Worm (Caenorhabditis elegans) whole organism, young adult: Measurements from ENCODE around the gene cope-1.

Source experiments
- B0019.2 ChIP-seq: fragments of 200-800 bp; sonication (Bioruptor generic); conservative IDR thresholded peaks from 2 replicates; pipeline ENCODE4 v1.3.6; 2022; ENCODE audit warnings: missing genetic modification reagents, missing genetic modification characterization, missing compliant biosample characterization
- B0035.1 ChIP-seq: sonication (generic microtip); optimal IDR thresholded peaks from 2 replicates; lab custom pipeline; 2016; ENCODE audit warnings: missing genetic modification characterization, mild to moderate bottlenecking, missing compliant biosample characterization, missing genotype, missing genetic modification reagents
- B0261.1 ChIP-seq: sonication (generic microtip); optimal IDR thresholded peaks from 2 replicates; lab custom pipeline; 2016; ENCODE audit warnings: mild to moderate bottlenecking, missing genetic modification characterization, moderate library complexity, missing compliant biosample characterization
- C06A6.2 ChIP-seq: fragments of 200-800 bp; sonication (Bioruptor generic); conservative IDR thresholded peaks from 2 replicates; pipeline ENCODE4 v1.3.6; 2022; ENCODE audit warnings: missing genetic modification characterization, missing compliant biosample characterization
- C17E4.6 ChIP-seq: fragments of 200-800 bp; sonication (Bioruptor generic); IDR thresholded peaks from 2 replicates; pipeline ENCODE4 v1.3.6; 2022; ENCODE audit warnings: missing genetic modification reagents, missing genetic modification characterization, missing compliant biosample characterization
- F10E7.11 ChIP-seq: sonication (generic microtip); optimal IDR thresholded peaks from 2 replicates; lab custom pipeline; 2017; ENCODE audit warnings: mild to moderate bottlenecking, missing genetic modification characterization, moderate library complexity, missing compliant biosample characterization
- F39B2.1 ChIP-seq: fragments of 200-800 bp; sonication (Bioruptor generic); IDR thresholded peaks from 2 replicates; pipeline ENCODE4 v1.3.6; 2022; ENCODE audit warnings: missing genetic modification reagents, missing genetic modification characterization, missing compliant biosample characterization
- K11D2.4 ChIP-seq: fragments of 200-800 bp; sonication (Bioruptor generic); IDR thresholded peaks from 2 replicates; pipeline ENCODE4 v1.3.6; 2022; ENCODE audit warnings: missing genetic modification reagents, missing genetic modification characterization, missing compliant biosample characterization
- K12H6.12 ChIP-seq: fragments of 200-800 bp; sonication (Bioruptor generic); optimal IDR thresholded peaks from 2 replicates; lab custom pipeline; 2018; ENCODE audit warnings: mild to moderate bottlenecking, missing genetic modification characterization, missing compliant biosample characterization
- akir-1 ChIP-seq: fragments of 200-800 bp; sonication (Bioruptor generic); optimal IDR thresholded peaks from 2 replicates; lab custom pipeline; 2018; ENCODE audit warnings: mild to moderate bottlenecking, missing genetic modification characterization, moderate library complexity, missing compliant biosample characterization
- atf-7 ChIP-seq: sonication (generic microtip); optimal IDR thresholded peaks from 2 replicates; lab custom pipeline; 2017; ENCODE audit warnings: mild to moderate bottlenecking, missing genetic modification characterization, missing compliant biosample characterization
- athp-1 ChIP-seq: sonication (generic microtip); optimal IDR thresholded peaks from 2 replicates; lab custom pipeline; 2017; ENCODE audit warnings: mild to moderate bottlenecking, missing genetic modification characterization, missing compliant biosample characterization
- bed-1 ChIP-seq: fragments of 200-800 bp; sonication (Bioruptor generic); IDR thresholded peaks from 2 replicates; pipeline ENCODE4 v1.3.6; 2022; ENCODE audit warnings: missing genetic modification reagents, missing genetic modification characterization, missing compliant biosample characterization
- cebp-1 ChIP-seq, 2 experiments: fragments of 200-800 bp in 1 of 2; sonication (Bioruptor generic) in 1 of 2; sonication (generic microtip) in 1 of 2; IDR thresholded peaks in 1 of 2; optimal IDR thresholded peaks in 1 of 2; 2 replicates each; pipeline versions ENCODE4 v1.3.6 to Lab custom; 2017 to 2022; ENCODE audit warnings: missing compliant biosample characterization in 2 of 2, missing genetic modification characterization in 2 of 2, mild to moderate bottlenecking in 1 of 2, missing genetic modification reagents in 1 of 2, moderate library complexity in 1 of 2
- ceh-79 ChIP-seq: sonication (generic microtip); optimal IDR thresholded peaks from 2 replicates; lab custom pipeline; 2017; ENCODE audit warnings: mild to moderate bottlenecking, missing genetic modification characterization, missing compliant biosample characterization
- die-1 ChIP-seq: sonication (generic microtip); optimal IDR thresholded peaks from 2 replicates; lab custom pipeline; 2016; ENCODE audit warnings: missing genotype, mild to moderate bottlenecking, missing genetic modification characterization, missing compliant biosample characterization
- dpff-1 ChIP-seq: sonication (generic microtip); optimal IDR thresholded peaks from 2 replicates; lab custom pipeline; 2017; ENCODE audit warnings: mild to moderate bottlenecking, missing genetic modification characterization, missing compliant biosample characterization
- egl-18 ChIP-seq: fragments of 200-800 bp; sonication (Bioruptor generic); IDR thresholded peaks from 2 replicates; pipeline ENCODE4 v1.3.6; 2022; ENCODE audit warnings: missing genetic modification reagents, missing genetic modification characterization, missing compliant biosample characterization
- ets-4 ChIP-seq: fragments of 200-800 bp; sonication (Bioruptor generic); optimal IDR thresholded peaks from 2 replicates; lab custom pipeline; 2018; ENCODE audit warnings: mild to moderate bottlenecking, missing genetic modification characterization, missing compliant biosample characterization
- hrde-1 ChIP-seq: sonication (generic microtip); optimal IDR thresholded peaks from 2 replicates; lab custom pipeline; 2016; ENCODE audit warnings: missing genetic modification characterization, mild to moderate bottlenecking, missing compliant biosample characterization, moderate library complexity, missing genotype, missing genetic modification reagents, borderline replicate concordance
- hsf-1 ChIP-seq: fragments of 200-800 bp; sonication (Bioruptor generic); IDR thresholded peaks from 2 replicates; pipeline ENCODE4 v1.3.6; 2022; ENCODE audit warnings: missing genetic modification reagents, missing genetic modification characterization, missing compliant biosample characterization
- let-526 ChIP-seq: fragments of 200-800 bp; sonication (Bioruptor generic); IDR thresholded peaks from 2 replicates; pipeline ENCODE4 v1.3.6; 2022; ENCODE audit warnings: missing genetic modification reagents, missing genetic modification characterization, missing compliant biosample characterization
- let-607 ChIP-seq, 2 experiments: fragments of 200-800 bp in 1 of 2; sonication (Bioruptor generic) in 1 of 2; sonication (generic microtip) in 1 of 2; optimal IDR thresholded peaks; 2 replicates each; lab custom pipeline; 2016 to 2018; ENCODE audit warnings: mild to moderate bottlenecking in 2 of 2, missing compliant biosample characterization in 2 of 2, missing genetic modification characterization in 2 of 2, moderate library complexity in 2 of 2, missing genotype in 1 of 2
- lin-26 ChIP-seq: fragments of 200-800 bp; sonication (Bioruptor generic); IDR thresholded peaks from 2 replicates; pipeline ENCODE4 v1.3.6; 2022; ENCODE audit warnings: missing genetic modification reagents, missing genetic modification characterization, missing compliant biosample characterization
- lin-35 ChIP-seq, 3 experiments: fragments of 150-350 bp in 2 of 3; sonication (generic microtip) in 1 of 3; optimal IDR thresholded peaks; 2 replicates each; lab custom pipeline; 2014 to 2018; ENCODE audit warnings: missing biosample characterization in 3 of 3, missing genetic modification characterization in 3 of 3, missing genetic modification reagents in 3 of 3
- lin-54 ChIP-seq: fragments of 200-800 bp; sonication (Bioruptor generic); optimal IDR thresholded peaks from 2 replicates; lab custom pipeline; 2018; ENCODE audit warnings: mild to moderate bottlenecking, missing genetic modification characterization, missing compliant biosample characterization
- lir-1 ChIP-seq: fragments of 200-800 bp; sonication (Bioruptor generic); conservative IDR thresholded peaks from 2 replicates; pipeline ENCODE4 v1.3.6; 2022; ENCODE audit warnings: missing genetic modification reagents, missing genetic modification characterization, missing compliant biosample characterization
- mcd-1 ChIP-seq: fragments of 200-800 bp; sonication (Bioruptor generic); IDR thresholded peaks from 2 replicates; pipeline ENCODE4 v1.3.6; 2022; ENCODE audit warnings: missing genetic modification reagents, missing genetic modification characterization, missing compliant biosample characterization
- mel-28 ChIP-seq: sonication (generic microtip); optimal IDR thresholded peaks from 2 replicates; lab custom pipeline; 2016; ENCODE audit warnings: borderline replicate concordance, mild to moderate bottlenecking, missing genetic modification characterization, missing compliant biosample characterization
- mes-4 ChIP-seq: sonication (generic microtip); optimal IDR thresholded peaks from 2 replicates; lab custom pipeline; 2016; ENCODE audit warnings: missing genotype, missing genetic modification characterization, missing compliant biosample characterization
- nfya-2 ChIP-seq: fragments of 200-800 bp; sonication (Bioruptor generic); IDR thresholded peaks from 2 replicates; pipeline ENCODE4 v1.3.6; 2022; ENCODE audit warnings: missing genetic modification reagents, missing genetic modification characterization, missing compliant biosample characterization
- nfyb-1 ChIP-seq: fragments of 200-800 bp; sonication (Bioruptor generic); IDR thresholded peaks from 2 replicates; pipeline ENCODE4 v1.3.6; 2022; ENCODE audit warnings: missing genetic modification reagents, missing genetic modification characterization, missing compliant biosample characterization
- nhr-120 ChIP-seq: fragments of 200-800 bp; sonication (Bioruptor generic); IDR thresholded peaks from 2 replicates; pipeline ENCODE4 v1.3.6; 2022; ENCODE audit warnings: missing genetic modification characterization, missing compliant biosample characterization
- nhr-179 ChIP-seq: sonication (generic microtip); optimal IDR thresholded peaks from 2 replicates; lab custom pipeline; 2016; ENCODE audit warnings: mild to moderate bottlenecking, missing genetic modification characterization, missing compliant biosample characterization
- nhr-27 ChIP-seq: fragments of 200-800 bp; sonication (Bioruptor generic); optimal IDR thresholded peaks from 2 replicates; lab custom pipeline; 2018; ENCODE audit warnings: mild to moderate bottlenecking, missing genetic modification characterization, moderate library complexity, missing compliant biosample characterization
- pha-4 ChIP-seq: fragments of 150-350 bp; sonication (generic microtip); optimal IDR thresholded peaks from 2 replicates; lab custom pipeline; 2014; ENCODE audit warnings: missing biosample characterization, missing genetic modification reagents, missing genetic modification characterization
- rec-8 ChIP-seq, 2 experiments: sonication (generic microtip); optimal IDR thresholded peaks; 2 replicates each; lab custom pipeline; 2016; ENCODE audit warnings: mild to moderate bottlenecking in 2 of 2, missing genetic modification characterization in 2 of 2, missing genetic modification reagents in 2 of 2, missing genotype in 2 of 2, missing biosample characterization in 1 of 2, missing compliant biosample characterization in 1 of 2, moderate library complexity in 1 of 2
- snpc-4 ChIP-seq, 5 experiments: fragments of 150-350 bp in 1 of 5; sonication (generic microtip) in 4 of 5; optimal IDR thresholded peaks; 2 replicates each; lab custom pipeline; 2014 to 2018; ENCODE audit warnings: missing genetic modification characterization in 5 of 5, missing biosample characterization in 3 of 5, antibody characterized with exemption in 2 of 5, mild to moderate bottlenecking in 2 of 5, missing compliant biosample characterization in 2 of 5, missing genotype in 2 of 5, moderate library complexity in 2 of 5, missing genetic modification reagents in 1 of 5
- somi-1 ChIP-seq: fragments of 200-800 bp; sonication (Bioruptor generic); optimal IDR thresholded peaks from 2 replicates; lab custom pipeline; 2018; ENCODE audit warnings: mild to moderate bottlenecking, missing genetic modification characterization, missing compliant biosample characterization
- sptf-2 ChIP-seq: fragments of 200-800 bp; sonication (Bioruptor generic); optimal IDR thresholded peaks from 2 replicates; lab custom pipeline; 2018; ENCODE audit warnings: mild to moderate bottlenecking, missing genetic modification characterization, missing compliant biosample characterization
- xnd-1 ChIP-seq: sonication (generic microtip); optimal IDR thresholded peaks from 2 replicates; lab custom pipeline; 2016; ENCODE audit warnings: missing genotype, missing genetic modification reagents, missing genetic modification characterization, missing compliant biosample characterization
- ztf-18 ChIP-seq: sonication (generic microtip); optimal IDR thresholded peaks from 2 replicates; lab custom pipeline; 2016; ENCODE audit warnings: missing genotype, mild to moderate bottlenecking, missing genetic modification characterization, missing compliant biosample characterization
- ztf-25 ChIP-seq: fragments of 200-800 bp; sonication (Bioruptor generic); IDR thresholded peaks from 2 replicates; pipeline ENCODE4 v1.3.6; 2022; ENCODE audit warnings: missing genetic modification reagents, missing genetic modification characterization, missing compliant biosample characterization

cope-1 gene

DNA sequence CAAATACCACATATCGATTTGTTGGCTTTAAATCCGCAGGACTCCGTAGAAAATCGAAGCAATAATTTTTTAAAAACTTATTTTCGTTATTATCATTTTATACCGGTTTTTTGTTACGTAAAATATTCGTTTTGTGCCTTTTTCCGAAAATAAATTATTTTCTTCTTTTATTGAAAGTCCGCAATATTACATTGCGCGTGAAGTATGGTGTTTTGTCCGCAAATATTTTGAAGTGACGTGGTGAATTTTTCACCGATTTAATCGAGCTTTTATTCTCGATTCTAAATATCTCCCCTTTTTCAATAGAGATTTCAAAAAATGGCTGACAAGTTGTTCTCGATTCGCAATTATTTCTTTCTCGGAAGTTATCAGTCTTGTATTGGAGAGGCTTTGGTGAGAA is at the start of gene cope-1:
Gene cope-1 (plus strand): TSS at position 229 of the 400 bp plus-strand sequence.
- TF ChIP-seq let-607 (tag; optimal IDR thresholded peaks at IDR 0.05; lab: Kevin White, UChicago): peak in 1 of 2 experiments; percentile 61
- TF ChIP-seq snpc-4 (GFP tag; optimal IDR thresholded peaks at IDR 0.05; lab: Kevin White, UChicago): no peak
- TF ChIP-seq snpc-4 (tag; optimal IDR thresholded peaks at IDR 0.05; lab: Kevin White, UChicago): no peak
- no peak for TF ChIP-seq die-1 (tag; lab: Kevin White, UChicago)
- TF ChIP-seq B0035.1 (tag; lab: Kevin White, UChicago): no peak
- TF ChIP-seq pha-4: no peak

DNA sequence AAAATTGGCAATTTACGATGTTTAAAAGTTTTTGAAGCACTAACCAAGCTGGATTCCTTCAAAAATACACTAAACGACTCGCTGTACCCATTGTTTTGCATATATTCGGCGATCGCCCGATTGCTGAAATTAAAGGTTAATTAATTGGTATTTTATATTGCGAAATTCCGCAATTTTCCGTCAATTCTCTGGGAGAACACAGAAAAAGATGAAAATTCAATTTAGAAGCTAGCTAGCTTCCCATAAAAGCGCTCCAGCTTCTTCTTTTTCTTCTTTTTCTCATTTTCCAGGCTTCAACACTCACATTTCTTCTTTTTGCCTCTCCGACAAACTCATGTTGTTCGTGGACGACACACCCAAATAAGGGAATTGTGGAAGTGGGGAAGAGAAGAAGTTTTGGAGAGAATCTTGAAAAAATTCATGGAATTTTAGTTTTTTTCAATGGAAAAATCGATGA is 49.7 kb upstream of the cope-1 start, which contains the start of gene lis-1:
Gene lis-1 (minus strand): TSS at position 407 of the 457 bp plus-strand sequence.
- peak in 1 of 3 experiments; percentile 23 for TF ChIP-seq lin-35 (GFP tag; optimal IDR thresholded peaks at IDR 0.05; lab: Kevin White, UChicago)
- 0 out of 2 replicates have a peak, but pooled peaks have one; percentile 10 for TF ChIP-seq nfyb-1 (GFP tag; lab: Robert Waterston, UW)
- TF ChIP-seq cebp-1 (GFP tag; IDR thresholded peaks at IDR 0.05; lab: Robert Waterston, UW): no peak
- peak; percentile 80 for TF ChIP-seq cebp-1 (tag; optimal IDR thresholded peaks at IDR 0.05; lab: Kevin White, UChicago)
- TF ChIP-seq atf-7: peak; percentile 5
- no peak for TF ChIP-seq B0019.2

DNA sequence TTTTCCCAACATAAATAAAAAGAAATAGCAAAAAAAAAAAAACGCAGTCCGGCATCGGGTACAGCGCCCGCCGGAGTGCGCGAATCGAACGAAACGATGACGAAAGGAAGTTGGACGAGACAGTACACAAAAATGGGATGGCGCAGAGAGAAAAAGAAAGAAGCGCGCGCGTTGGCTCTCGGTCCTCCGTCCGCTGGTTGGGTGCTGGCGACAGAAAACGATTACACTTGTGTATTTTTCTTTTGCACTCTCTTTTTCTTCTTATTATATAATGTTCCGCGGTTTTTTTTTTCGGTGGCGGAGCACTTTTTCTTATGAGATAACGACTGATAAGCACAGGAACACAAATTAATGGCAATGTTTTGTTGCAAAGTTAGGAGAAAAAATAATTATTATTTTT is 48.8 kb upstream of the cope-1 start:
- TF ChIP-seq mcd-1 (GFP tag; lab: Robert Waterston, UW) (peak; percentile 49; the same call in 1 of the 2 replicates), F39B2.1 (no peak), nhr-179 (tag; lab: Kevin White, UChicago) (no peak), ztf-25 (GFP tag; lab: Robert Waterston, UW) (no peak), mes-4 (no peak), nhr-120 (GFP tag; lab: Robert Waterston, UW) (no peak), K11D2.4 (peak; percentile 72), lin-54 (GFP tag; lab: Kevin White, UChicago) (peak; percentile 33), C17E4.6 (GFP tag; lab: Robert Waterston, UW) (no peak), sptf-2 (no peak), hsf-1 (GFP tag; lab: Robert Waterston, UW) (no peak), F10E7.11 (tag; lab: Kevin White, UChicago) (no peak), mel-28 (tag; lab: Kevin White, UChicago) (no peak), lir-1 (no peak), akir-1 (no peak), let-607 (tag; optimal IDR thresholded peaks at IDR 0.05; lab: Kevin White, UChicago) (peak in 1 of 2 experiments; percentile 52), ceh-79 (no peak), ets-4 (GFP tag; lab: Kevin White, UChicago) (no peak), dpff-1 (no peak), cebp-1 (GFP tag; IDR thresholded peaks at IDR 0.05; lab: Robert Waterston, UW) (peak; percentile 23; the same call in 1 of the 2 replicates), cebp-1 (tag; optimal IDR thresholded peaks at IDR 0.05; lab: Kevin White, UChicago) (no peak), nfya-2 (GFP tag; lab: Robert Waterston, UW) (no peak), hrde-1 (no peak), bed-1 (GFP tag; lab: Robert Waterston, UW) (no peak), K12H6.12 (tag; lab: Kevin White, UChicago) (peak; percentile 14), egl-18 (GFP tag; lab: Robert Waterston, UW) (no peak), C06A6.2 (GFP tag; lab: Robert Waterston, UW) (no peak), let-526 (GFP tag; lab: Robert Waterston, UW) (no peak), ztf-18 (tag; lab: Kevin White, UChicago) (peak; percentile 61), rec-8 (tag; optimal IDR thresholded peaks at IDR 0.05; lab: Kevin White, UChicago) (no peak), lin-26 (GFP tag; lab: Robert Waterston, UW) (no peak), atf-7 (no peak), athp-1 (no peak), B0261.1 (tag; lab: Kevin White, UChicago) (no peak), xnd-1 (tag; lab: Kevin White, UChicago) (no peak), somi-1 (GFP tag; lab: Kevin White, UChicago) (no peak), nhr-27 (tag; lab: Kevin White, UChicago) (no peak)
